Fruit fly (Drosophila melanogaster): Measurements from ENCODE around the gene Duba.

- TF ChIP-seq CG31627 (GFP tag; optimal IDR thresholded peaks at IDR 0.05) (no peak), CG8632 (GFP tag; optimal IDR thresholded peaks at IDR 0.05) (no peak), salr (GFP tag; optimal IDR thresholded peaks at IDR 0.05) (no peak), Eip93F (GFP tag; optimal IDR thresholded peaks at IDR 0.05) (no peak), fd59A (GFP tag; optimal IDR thresholded peaks at IDR 0.05) (no peak), cyc (GFP tag; optimal IDR thresholded peaks at IDR 0.05) (no peak)
Observed at dm6 chr3L:11574563-11574962, 34.7 kb downstream of the Duba start, which contains the start of gene CG33490.

Measured in whole organism, prepupa.